Fruit fly (Drosophila melanogaster): ENCODE measurements around the gene CG5953.

The CG5953 gene

dm6 chr2L:16486001-16486793, 46.5 kb downstream of the CG5953 start (continued):
- TF ChIP-seq emc (GFP tag; optimal IDR thresholded peaks at IDR 0.05): no peak
- no peak for TF ChIP-seq luna (GFP tag; optimal IDR thresholded peaks at IDR 0.05)
- peak; percentile 21; the same call in 1 of the 3 replicates for TF ChIP-seq B-H1 (GFP tag; IDR thresholded peaks at IDR 0.05)
- TF ChIP-seq slou (GFP tag; optimal IDR thresholded peaks at IDR 0.05): no peak
- peak; percentile 20 for TF ChIP-seq CG14710 (tag; optimal IDR thresholded peaks at IDR 0.05)
- TF ChIP-seq CG7786 (GFP tag; optimal IDR thresholded peaks at IDR 0.05): no peak
- TF ChIP-seq CG11504 (tag; optimal IDR thresholded peaks at IDR 0.05): peak; percentile 25
- no peak for TF ChIP-seq CkIIα-i1 (GFP tag; IDR thresholded peaks at IDR 0.05)
- TF ChIP-seq CG12391 (tag; optimal IDR thresholded peaks at IDR 0.05): no peak
- no peak for TF ChIP-seq zen2 (GFP tag; IDR thresholded peaks at IDR 0.05; ENCODE audit: partially characterized antibody)
- no peak for TF ChIP-seq Oaz (GFP tag; IDR thresholded peaks at IDR 0.05)
- TF ChIP-seq az2 (GFP tag; optimal IDR thresholded peaks at IDR 0.05): no peak
- TF ChIP-seq maf-S (GFP tag; optimal IDR thresholded peaks at IDR 0.05): peak; percentile 0
- TF ChIP-seq Side (GFP tag; optimal IDR thresholded peaks at IDR 0.05): no peak
- peak; percentile 26; the same call in 1 of the 3 replicates for TF ChIP-seq ci (GFP tag; IDR thresholded peaks at IDR 0.05)
- TF ChIP-seq YL-1 (GFP tag; optimal IDR thresholded peaks at IDR 0.05): no peak
- TF ChIP-seq CG4282 (GFP tag; optimal IDR thresholded peaks at IDR 0.05): peak; percentile 40
- TF ChIP-seq D (optimal IDR thresholded peaks at IDR 0.05): peak; percentile 84
- TF ChIP-seq D (GFP tag; optimal IDR thresholded peaks at IDR 0.05): peak; percentile 53
- TF ChIP-seq fu2 (GFP tag; optimal IDR thresholded peaks at IDR 0.05): no peak
- peak; percentile 7 for TF ChIP-seq CG4617 (GFP tag; optimal IDR thresholded peaks at IDR 0.05; ENCODE audit: borderline replicate concordance)
- peak; percentile 67 for TF ChIP-seq bcd (GFP tag; optimal IDR thresholded peaks at IDR 0.05)
- peak; percentile 50 for TF ChIP-seq CG8281 (tag; optimal IDR thresholded peaks at IDR 0.05)
- TF ChIP-seq jumu (GFP tag; optimal IDR thresholded peaks at IDR 0.05): no peak
- no peak for TF ChIP-seq MBD-R2 (GFP tag; IDR thresholded peaks at IDR 0.05)
- no peak for TF ChIP-seq CG6175 (GFP tag; IDR thresholded peaks at IDR 0.05)
- TF ChIP-seq CG8089 (GFP tag; optimal IDR thresholded peaks at IDR 0.05): peak; percentile 38
- peak; percentile 35 to 38 for TF ChIP-seq chif (GFP tag; optimal IDR thresholded peaks at IDR 0.05)
- TF ChIP-seq br (optimal IDR thresholded peaks at IDR 0.05): no peak
- no peak for TF ChIP-seq Stat92E (GFP tag; optimal IDR thresholded peaks at IDR 0.05)
- TF ChIP-seq Sry-δ (GFP tag; optimal IDR thresholded peaks at IDR 0.05): peak; percentile 14
- no peak for TF ChIP-seq Opbp (GFP tag; IDR thresholded peaks at IDR 0.05; ENCODE audit: partially characterized antibody)
- TF ChIP-seq danr (GFP tag; IDR thresholded peaks at IDR 0.05): no peak
- peak; percentile 34 for TF ChIP-seq CG12942 (GFP tag; optimal IDR thresholded peaks at IDR 0.05)
- TF ChIP-seq CG10462 (GFP tag; optimal IDR thresholded peaks at IDR 0.05): no peak
- TF ChIP-seq Fer2 (tag; optimal IDR thresholded peaks at IDR 0.05): no peak
- TF ChIP-seq ssp (GFP tag; IDR thresholded peaks at IDR 0.05): no peak
- TF ChIP-seq H2.0 (GFP tag; IDR thresholded peaks at IDR 0.05): no peak; the same call in 1 of the 2 replicates
- TF ChIP-seq CG2116 (GFP tag; optimal IDR thresholded peaks at IDR 0.05): peak; percentile 18
- TF ChIP-seq gt (GFP tag; IDR thresholded peaks at IDR 0.05): no peak
- no peak for TF ChIP-seq dysf (GFP tag; IDR thresholded peaks at IDR 0.05)
- TF ChIP-seq CG16863 (GFP tag; optimal IDR thresholded peaks at IDR 0.05): no peak
- TF ChIP-seq Scr (GFP tag; IDR thresholded peaks at IDR 0.05; ENCODE audit: partially characterized antibody): no peak
- TF ChIP-seq unpg (GFP tag; optimal IDR thresholded peaks at IDR 0.05): peak; percentile 4
- no peak for TF ChIP-seq CG17612 (GFP tag; IDR thresholded peaks at IDR 0.05)
- TF ChIP-seq seq (GFP tag; IDR thresholded peaks at IDR 0.05): peak; percentile 50; the same call in 1 of the 2 replicates
- TF ChIP-seq CG30403 (GFP tag; optimal IDR thresholded peaks at IDR 0.05): no peak
- no peak; the same call in 1 of the 2 replicates for TF ChIP-seq CG42726 (GFP tag; IDR thresholded peaks at IDR 0.05; ENCODE audit: partially characterized antibody)
- no peak for TF ChIP-seq CG10565 (GFP tag; optimal IDR thresholded peaks at IDR 0.05)
- no peak for TF ChIP-seq Bgb (GFP tag; IDR thresholded peaks at IDR 0.05; ENCODE audit: partially characterized antibody)
